ENCODE assay signal across 3 fruit fly cellular contexts in genomic region chr3R:30084137-30084536, dm6.
TF ChIP-seq lines count a peak whose summit lies in the region.

No protein-coding gene starts in this region.

- TF ChIP-seq CTCF in whole organism, embryonic (GFP tag; optimal IDR thresholded peaks at IDR 0.05; lab: Kevin White, UChicago), result no peak

TF ChIP-seq in whole organism, adult, 20 proteins besides CTCF, POLR2A, EP300 and RAD21:
- peak; percentile 64 for TF ChIP-seq kay (GFP tag; lab: Kevin White, UChicago; ENCODE audit: borderline replicate concordance)
- peak; percentile 56 for TF ChIP-seq CG7045 (GFP tag; optimal IDR thresholded peaks at IDR 0.05; lab: Kevin White, UChicago)
- peak; percentile 32 for TF ChIP-seq CG11617 (GFP tag; optimal IDR thresholded peaks at IDR 0.05; lab: Kevin White, UChicago)
- TF ChIP-seq toe (GFP tag; optimal IDR thresholded peaks at IDR 0.05; lab: Kevin White, UChicago), result peak; percentile 20
- no peak for TF ChIP-seq Crg-1 (GFP tag; optimal IDR thresholded peaks at IDR 0.05; lab: Kevin White, UChicago)
- TF ChIP-seq CG5204 (GFP tag; optimal IDR thresholded peaks at IDR 0.05; lab: Kevin White, UChicago), result peak; percentile 66
- TF ChIP-seq CG1620 (GFP tag; optimal IDR thresholded peaks at IDR 0.05; lab: Kevin White, UChicago), result no peak
- peak; percentile 35 for TF ChIP-seq CG7101 (tag; optimal IDR thresholded peaks at IDR 0.05; lab: Kevin White, UChicago)
- TF ChIP-seq cic (GFP tag; optimal IDR thresholded peaks at IDR 0.05; lab: Kevin White, UChicago), result peak; percentile 18

TF ChIP-seq in whole organism, embryonic, 481 proteins besides CTCF, POLR2A, EP300 and RAD21:
- TF ChIP-seq gem (tag; optimal IDR thresholded peaks at IDR 0.05; lab: Kevin White, UChicago), result peak; percentile 4
- no peak for TF ChIP-seq ro (GFP tag; IDR thresholded peaks at IDR 0.05; lab: Robert Waterston, UW)
- TF ChIP-seq CG11504 (tag; optimal IDR thresholded peaks at IDR 0.05; lab: Kevin White, UChicago), result peak; percentile 9

TF ChIP-seq in whole organism, prepupa, 60 proteins besides CTCF, POLR2A, EP300 and RAD21:
- TF ChIP-seq achi (GFP tag; optimal IDR thresholded peaks at IDR 0.05; lab: Kevin White, UChicago) (no peak), CG8119 (GFP tag; IDR thresholded peaks at IDR 0.05; lab: Robert Waterston, UW) (no peak), pdm3 (GFP tag; optimal IDR thresholded peaks at IDR 0.05; lab: Kevin White, UChicago) (no peak), spab (GFP tag; optimal IDR thresholded peaks at IDR 0.05; lab: Kevin White, UChicago) (no peak), CG1621 (tag; optimal IDR thresholded peaks at IDR 0.05; lab: Kevin White, UChicago) (no peak), vri (GFP tag; optimal IDR thresholded peaks at IDR 0.05; lab: Kevin White, UChicago) (no peak), CG34406 (GFP tag; optimal IDR thresholded peaks at IDR 0.05; lab: Kevin White, UChicago) (no peak), CG10631 (GFP tag; optimal IDR thresholded peaks at IDR 0.05; lab: Kevin White, UChicago) (no peak), Gug (GFP tag; IDR thresholded peaks at IDR 0.05; lab: Robert Waterston, UW) (no peak), lz (GFP tag; optimal IDR thresholded peaks at IDR 0.05; lab: Kevin White, UChicago) (no peak), Ets96B (tag; optimal IDR thresholded peaks at IDR 0.05; lab: Kevin White, UChicago) (no peak), CG6854 (GFP tag; optimal IDR thresholded peaks at IDR 0.05; lab: Kevin White, UChicago) (no peak), Eip78C (GFP tag; lab: Kevin White, UChicago) (peak; percentile 58), CG6163 (GFP tag; IDR thresholded peaks at IDR 0.05; lab: Robert Waterston, UW) (no peak), fd59A (GFP tag; optimal IDR thresholded peaks at IDR 0.05; lab: Kevin White, UChicago) (no peak), cyc (GFP tag; optimal IDR thresholded peaks at IDR 0.05; lab: Kevin White, UChicago) (no peak), Eip75B (GFP tag; optimal IDR thresholded peaks at IDR 0.05; lab: Kevin White, UChicago) (no peak), CG6276 (GFP tag; optimal IDR thresholded peaks at IDR 0.05; lab: Kevin White, UChicago) (no peak), eg (GFP tag; IDR thresholded peaks at IDR 0.05; lab: Robert Waterston, UW) (no peak), CG6792 (GFP tag; optimal IDR thresholded peaks at IDR 0.05; lab: Kevin White, UChicago) (no peak), CG9139 (GFP tag; optimal IDR thresholded peaks at IDR 0.05; lab: Kevin White, UChicago) (no peak), CG3919 (GFP tag; optimal IDR thresholded peaks at IDR 0.05; lab: Kevin White, UChicago) (no peak), Hr39 (GFP tag; optimal IDR thresholded peaks at IDR 0.05; lab: Kevin White, UChicago) (peak; percentile 6), dsx (GFP tag; optimal IDR thresholded peaks at IDR 0.05; lab: Kevin White, UChicago; ENCODE audit: poor library complexity, severe bottlenecking) (no peak), net (GFP tag; optimal IDR thresholded peaks at IDR 0.05; lab: Kevin White, UChicago) (no peak), Hr4 (GFP tag; optimal IDR thresholded peaks at IDR 0.05; lab: Kevin White, UChicago) (peak; percentile 3), CG32006 (GFP tag; optimal IDR thresholded peaks at IDR 0.05; lab: Kevin White, UChicago) (no peak), salr (GFP tag; optimal IDR thresholded peaks at IDR 0.05; lab: Kevin White, UChicago) (no peak), CG8632 (GFP tag; optimal IDR thresholded peaks at IDR 0.05; lab: Kevin White, UChicago) (no peak), Sox15 (GFP tag; optimal IDR thresholded peaks at IDR 0.05; lab: Kevin White, UChicago) (no peak), CG8319 (GFP tag; optimal IDR thresholded peaks at IDR 0.05; lab: Kevin White, UChicago) (no peak), CG4318 (GFP tag; optimal IDR thresholded peaks at IDR 0.05; lab: Kevin White, UChicago) (no peak), Lpt (GFP tag; optimal IDR thresholded peaks at IDR 0.05; lab: Kevin White, UChicago) (no peak), fd85E (GFP tag; optimal IDR thresholded peaks at IDR 0.05; lab: Kevin White, UChicago) (no peak), svp (GFP tag; lab: Kevin White, UChicago) (peak; percentile 37), CG10669 (GFP tag; optimal IDR thresholded peaks at IDR 0.05; lab: Kevin White, UChicago) (no peak), dac (GFP tag; optimal IDR thresholded peaks at IDR 0.05; lab: Kevin White, UChicago) (no peak), CG11902 (GFP tag; optimal IDR thresholded peaks at IDR 0.05; lab: Kevin White, UChicago) (no peak), Hr38 (GFP tag; optimal IDR thresholded peaks at IDR 0.05; lab: Kevin White, UChicago) (no peak), CG11294 (GFP tag; IDR thresholded peaks at IDR 0.05; lab: Robert Waterston, UW) (no peak), ss (GFP tag; optimal IDR thresholded peaks at IDR 0.05; lab: Kevin White, UChicago) (no peak), CG7368 (GFP tag; optimal IDR thresholded peaks at IDR 0.05; lab: Kevin White, UChicago) (no peak), topi (GFP tag; optimal IDR thresholded peaks at IDR 0.05; lab: Kevin White, UChicago) (peak; percentile 6), Ets21C (GFP tag; optimal IDR thresholded peaks at IDR 0.05; lab: Kevin White, UChicago) (no peak), Smox (GFP tag; optimal IDR thresholded peaks at IDR 0.05; lab: Kevin White, UChicago) (peak; percentile 15), Sox14 (GFP tag; optimal IDR thresholded peaks at IDR 0.05; lab: Kevin White, UChicago) (peak; percentile 0), CG11762 (GFP tag; optimal IDR thresholded peaks at IDR 0.05; lab: Kevin White, UChicago; ENCODE audit: insufficient read depth) (no peak), OdsH (GFP tag; optimal IDR thresholded peaks at IDR 0.05; lab: Kevin White, UChicago) (no peak), CG6808 (GFP tag; optimal IDR thresholded peaks at IDR 0.05; lab: Kevin White, UChicago) (no peak), Eip93F (GFP tag; optimal IDR thresholded peaks at IDR 0.05; lab: Kevin White, UChicago) (no peak), CG16779 (tag; optimal IDR thresholded peaks at IDR 0.05; lab: Kevin White, UChicago) (no peak), CG31627 (GFP tag; optimal IDR thresholded peaks at IDR 0.05; lab: Kevin White, UChicago) (peak; percentile 4), acj6 (GFP tag; optimal IDR thresholded peaks at IDR 0.05; lab: Kevin White, UChicago) (no peak), Met (GFP tag; optimal IDR thresholded peaks at IDR 0.05; lab: Kevin White, UChicago) (no peak), esn (GFP tag; optimal IDR thresholded peaks at IDR 0.05; lab: Kevin White, UChicago) (peak; percentile 26)
